Worm (Caenorhabditis elegans): ENCODE data around the gene F53C3.7.

F53C3.7 gene

ce11 chrII:3911284-3911683, 16.4 kb downstream of the F53C3.7 start:
- TF ChIP-seq nhr-80 (tag; optimal IDR thresholded peaks at IDR 0.05) = peak; percentile 87
- peak; percentile 45; the same call in 1 of the 2 replicates for TF ChIP-seq dox-1 (GFP tag; IDR thresholded peaks at IDR 0.05)
- TF ChIP-seq sdz-38 (tag; optimal IDR thresholded peaks at IDR 0.05) = no peak
- TF ChIP-seq hmg-1.2 (GFP tag; IDR thresholded peaks at IDR 0.05) = peak; percentile 43; the same call in 1 of the 2 replicates
- peak; percentile 52 for TF ChIP-seq pha-4 (tag; optimal IDR thresholded peaks at IDR 0.05)
- TF ChIP-seq nfyb-1 (GFP tag; IDR thresholded peaks at IDR 0.05) = peak; percentile 71; the same call in 1 of the 2 replicates
- no peak for TF ChIP-seq F57A8.1 (GFP tag; optimal IDR thresholded peaks at IDR 0.05)
- TF ChIP-seq let-607 (tag; optimal IDR thresholded peaks at IDR 0.05) = peak in 1 of 2 experiments; percentile 18
- TF ChIP-seq cebp-1 (GFP tag; IDR thresholded peaks at IDR 0.05) = no peak
- peak; percentile 55 for TF ChIP-seq cebp-1 (tag; optimal IDR thresholded peaks at IDR 0.05)
- TF ChIP-seq attf-5 (GFP tag; optimal IDR thresholded peaks at IDR 0.05) = peak; percentile 53

ce11 chrII:3911716-3912115, 16.9 kb downstream of the F53C3.7 start, which contains the start of gene F53C3.1:
TSS of gene F53C3.1 (plus strand) at chrII:3912016.
- no peak for TF ChIP-seq T07F8.4 (tag; optimal IDR thresholded peaks at IDR 0.05)
- no peak for TF ChIP-seq ceh-91 (GFP tag; IDR thresholded peaks at IDR 0.05)
- TF ChIP-seq B0035.1 (tag; optimal IDR thresholded peaks at IDR 0.05) = no peak
- TF ChIP-seq ekl-4 (GFP tag; IDR thresholded peaks at IDR 0.05) = no peak
- no peak for TF ChIP-seq C17E4.6 (GFP tag; IDR thresholded peaks at IDR 0.05)
- TF ChIP-seq Y79H2A.3 (GFP tag; conservative IDR thresholded peaks at IDR 0.05) = no peak
- no peak for TF ChIP-seq F33H1.4 (GFP tag; IDR thresholded peaks at IDR 0.05)
- TF ChIP-seq ama-1 (optimal IDR thresholded peaks at IDR 0.05) = no peak
- no peak for TF ChIP-seq ama-1 (GFP tag; optimal IDR thresholded peaks at IDR 0.05)
- TF ChIP-seq egl-18 (GFP tag; IDR thresholded peaks at IDR 0.05) = no peak
- no peak for TF ChIP-seq nhr-27 (tag; optimal IDR thresholded peaks at IDR 0.05)
- no peak for TF ChIP-seq lin-35 (GFP tag; optimal IDR thresholded peaks at IDR 0.05)
- no peak for TF ChIP-seq ccch-3 (GFP tag; optimal IDR thresholded peaks at IDR 0.05)
- no peak for TF ChIP-seq gei-17 (GFP tag; optimal IDR thresholded peaks at IDR 0.05)

ce11 chrII:3913673-3914072, 18.8 kb downstream of the F53C3.7 start:
- TF ChIP-seq ztf-18 (tag; optimal IDR thresholded peaks at IDR 0.05) (no peak), mel-28 (tag; optimal IDR thresholded peaks at IDR 0.05; ENCODE audit: borderline replicate concordance) (no peak), attf-5 (GFP tag; optimal IDR thresholded peaks at IDR 0.05) (no peak), B0336.3 (GFP tag; IDR thresholded peaks at IDR 0.05) (no peak), hmg-20 (GFP tag; IDR thresholded peaks at IDR 0.05) (no peak), tbx-9 (tag; optimal IDR thresholded peaks at IDR 0.05; ENCODE audit: borderline replicate concordance) (no peak), nhr-80 (tag; optimal IDR thresholded peaks at IDR 0.05) (no peak), ceh-58 (GFP tag; IDR thresholded peaks at IDR 0.05) (no peak), snpc-3.4 (tag; optimal IDR thresholded peaks at IDR 0.05) (no peak), madf-3 (GFP tag; IDR thresholded peaks at IDR 0.05) (no peak), somi-1 (GFP tag; optimal IDR thresholded peaks at IDR 0.05) (no peak), attf-3 (GFP tag; conservative IDR thresholded peaks at IDR 0.05) (no peak), B0261.1 (tag; optimal IDR thresholded peaks at IDR 0.05) (no peak), hmg-1.2 (GFP tag; IDR thresholded peaks at IDR 0.05) (no peak), Y95B8A.8 (GFP tag; IDR thresholded peaks at IDR 0.05) (no peak), efl-1 (GFP tag; optimal IDR thresholded peaks at IDR 0.05) (no peak), Y53G8AR.9 (GFP tag; conservative IDR thresholded peaks at IDR 0.05) (no peak), nhr-90 (tag; optimal IDR thresholded peaks at IDR 0.05) (no peak), snpc-1.3 (tag; optimal IDR thresholded peaks at IDR 0.05; ENCODE audit: insufficient read depth) (no peak), madf-6 (GFP tag; IDR thresholded peaks at IDR 0.05) (no peak)
